Fruit fly (Drosophila melanogaster) whole organism, embryonic: ENCODE data around the gene Cdc7.

Source experiments
- Antp ChIP-seq: fragments of 200-800 bp; sonication (Bioruptor generic); optimal IDR thresholded peaks from 3 replicates; lab custom pipeline; 2016; ENCODE audit warnings: missing biosample characterization, missing genetic modification characterization
- Atf-2 ChIP-seq: fragments of 200-800 bp; sonication (Bioruptor generic); optimal IDR thresholded peaks from 2 replicates; lab custom pipeline; 2016; ENCODE audit warnings: missing biosample characterization, missing genetic modification characterization
- CG10462 ChIP-seq: fragments of 200-800 bp; sonication (Bioruptor generic); optimal IDR thresholded peaks from 2 replicates; lab custom pipeline; 2016; ENCODE audit warnings: missing biosample characterization, missing genetic modification characterization
- CG11085 ChIP-seq: fragments of 200-800 bp; sonication (Bioruptor generic); IDR thresholded peaks from 2 replicates; pipeline ENCODE4 v1.3.6; 2022; ENCODE audit warnings: missing biosample characterization, missing genetic modification characterization
- CG11456 ChIP-seq: fragments of 200-800 bp; sonication (Bioruptor generic); IDR thresholded peaks from 3 replicates; pipeline ENCODE4 v1.3.6; 2022; ENCODE audit warnings: missing biosample characterization, missing genetic modification characterization
- CG13296 ChIP-seq: fragments of 200-800 bp; sonication (Bioruptor generic); optimal IDR thresholded peaks from 3 replicates; lab custom pipeline; 2018; ENCODE audit warnings: missing biosample characterization, mild to moderate bottlenecking, missing genetic modification characterization
- CG1529 ChIP-seq: fragments of 200-800 bp; sonication (Bioruptor generic); optimal IDR thresholded peaks from 3 replicates; lab custom pipeline; 2018; ENCODE audit warnings: missing biosample characterization, missing genetic modification characterization
- CG1603 ChIP-seq: fragments of 200-800 bp; sonication (Bioruptor generic); optimal IDR thresholded peaks from 2 replicates; lab custom pipeline; 2019; ENCODE audit warnings: missing biosample characterization, mild to moderate bottlenecking, missing genetic modification characterization, moderate library complexity
- CG17328 ChIP-seq: fragments of 200-800 bp; sonication (Bioruptor generic); IDR thresholded peaks from 2 replicates; pipeline ENCODE4 v1.3.6; 2022; ENCODE audit warnings: missing biosample characterization, missing genetic modification characterization
- CG17385 ChIP-seq: fragments of 200-800 bp; sonication (Bioruptor generic); optimal IDR thresholded peaks from 3 replicates; lab custom pipeline; 2018; ENCODE audit warnings: missing biosample characterization, mild to moderate bottlenecking, missing genetic modification characterization
- CG1832 ChIP-seq: fragments of 200-800 bp; sonication (Bioruptor generic); optimal IDR thresholded peaks from 2 replicates; lab custom pipeline; 2017; ENCODE audit warnings: missing biosample characterization, mild to moderate bottlenecking, missing genetic modification characterization, inconsistent platforms
- CG2199 ChIP-seq: fragments of 200-800 bp; sonication (Bioruptor generic); IDR thresholded peaks from 3 replicates; pipeline ENCODE4 v1.3.6; 2022; ENCODE audit warnings: missing biosample characterization, missing genetic modification characterization
- CG2875 ChIP-seq: fragments of 200-800 bp; sonication (Bioruptor generic); optimal IDR thresholded peaks from 2 replicates; lab custom pipeline; 2017; ENCODE audit warnings: missing biosample characterization, mild to moderate bottlenecking, missing genetic modification characterization, missing genetic modification reagents
- CG3407 ChIP-seq: fragments of 200-800 bp; sonication (Bioruptor generic); optimal IDR thresholded peaks from 2 replicates; lab custom pipeline; 2018; ENCODE audit warnings: missing biosample characterization, mild to moderate bottlenecking, missing genetic modification characterization
- CG3726 ChIP-seq: fragments of 200-800 bp; sonication (Bioruptor generic); IDR thresholded peaks from 3 replicates; pipeline ENCODE4, ENCODE4 v1.3.6; 2022; ENCODE audit warnings: missing biosample characterization, missing genetic modification characterization
- CG3838 ChIP-seq: fragments of 200-800 bp; sonication (Bioruptor generic); optimal IDR thresholded peaks from 3 replicates; lab custom pipeline; 2016; ENCODE audit warnings: missing biosample characterization, missing genetic modification characterization
- CG6813 ChIP-seq: fragments of 200-800 bp; sonication (Bioruptor generic); optimal IDR thresholded peaks from 2 replicates; lab custom pipeline; 2017; ENCODE audit warnings: missing biosample characterization, missing genetic modification characterization, mild to moderate bottlenecking, moderate library complexity, missing genetic modification reagents
- CG9876 ChIP-seq: fragments of 200-800 bp; sonication (Bioruptor generic); optimal IDR thresholded peaks from 2 replicates; lab custom pipeline; 2016; ENCODE audit warnings: missing biosample characterization, missing genetic modification characterization
- Drgx ChIP-seq: fragments of 200-800 bp; sonication (Bioruptor generic); IDR thresholded peaks from 2 replicates; pipeline ENCODE4 v1.3.6; 2022; ENCODE audit warnings: missing biosample characterization, missing genetic modification characterization
- Fer1 ChIP-seq: fragments of 200-800 bp; sonication (Bioruptor generic); optimal IDR thresholded peaks from 2 replicates; lab custom pipeline; 2017; ENCODE audit warnings: missing biosample characterization, mild to moderate bottlenecking, missing genetic modification characterization
- Hr39 ChIP-seq: fragments of >200 bp; optimal IDR thresholded peaks from 2 replicates; lab custom pipeline; 2017
- Lim3 ChIP-seq: fragments of 200-800 bp; sonication (Bioruptor generic); IDR thresholded peaks from 2 replicates; pipeline ENCODE4 v1.3.6; 2022; ENCODE audit warnings: missing biosample characterization, missing genetic modification characterization
- Meics ChIP-seq: fragments of 200-800 bp; sonication (Bioruptor generic); optimal IDR thresholded peaks from 2 replicates; lab custom pipeline; 2017; ENCODE audit warnings: missing biosample characterization, mild to moderate bottlenecking, missing genetic modification characterization
- Nf-YA ChIP-seq: fragments of 200-800 bp; sonication (Bioruptor generic); IDR thresholded peaks from 2 replicates; pipeline ENCODE4 v1.3.6; 2022; ENCODE audit warnings: missing biosample characterization, missing genetic modification characterization
- Nf-YC ChIP-seq: fragments of 200-800 bp; optimal IDR thresholded peaks from 3 replicates; lab custom pipeline; 2019; ENCODE audit warnings: missing biosample characterization, mild to moderate bottlenecking, missing genetic modification characterization, moderate library complexity
- Scr ChIP-seq: fragments of 200-800 bp; sonication (Bioruptor generic); IDR thresholded peaks from 2 replicates; pipeline ENCODE4 v1.3.6; 2022; ENCODE audit warnings: missing biosample characterization, missing genetic modification characterization; ENCODE audit not compliant: partially characterized antibody
- Sox102F ChIP-seq: fragments of 200-800 bp; sonication (Bioruptor generic); optimal IDR thresholded peaks from 2 replicates; lab custom pipeline; 2018; ENCODE audit warnings: missing biosample characterization, mild to moderate bottlenecking, missing genetic modification characterization, moderate library complexity
- Sry-δ ChIP-seq: fragments of 200-800 bp; sonication (Bioruptor generic); optimal IDR thresholded peaks from 2 replicates; lab custom pipeline; 2016; ENCODE audit warnings: missing biosample characterization, missing genetic modification characterization
- TFAM ChIP-seq: fragments of 200-800 bp; sonication (Bioruptor generic); optimal IDR thresholded peaks from 2 replicates; lab custom pipeline; 2017; ENCODE audit warnings: missing biosample characterization, missing genetic modification characterization, inconsistent platforms
- YL-1 ChIP-seq: fragments of 200-800 bp; sonication (Bioruptor generic); optimal IDR thresholded peaks from 3 replicates; lab custom pipeline; 2017; ENCODE audit warnings: missing biosample characterization, mild to moderate bottlenecking, missing genetic modification characterization
- abd-A ChIP-seq: fragments of 200-800 bp; sonication (Bioruptor generic); optimal IDR thresholded peaks from 3 replicates; lab custom pipeline; 2019; ENCODE audit warnings: missing biosample characterization, mild to moderate bottlenecking, missing genetic modification characterization, moderate library complexity
- ash1 ChIP-seq: fragments of 200-800 bp; sonication (Bioruptor generic); optimal IDR thresholded peaks from 2 replicates; lab custom pipeline; 2018; ENCODE audit warnings: missing biosample characterization, mild to moderate bottlenecking, missing genetic modification characterization
- bsh ChIP-seq, 2 experiments: fragments of 200-800 bp; sonication (Bioruptor generic); optimal IDR thresholded peaks; 2 replicates each; lab custom pipeline; 2017 to 2018; ENCODE audit warnings: mild to moderate bottlenecking in 2 of 2, missing biosample characterization in 2 of 2, missing genetic modification characterization in 2 of 2, moderate library complexity in 1 of 2
- cato ChIP-seq: fragments of 200-800 bp; sonication (Bioruptor generic); optimal IDR thresholded peaks from 2 replicates; lab custom pipeline; 2016; ENCODE audit warnings: missing biosample characterization, missing genetic modification characterization, borderline replicate concordance
- cwo ChIP-seq: fragments of 200-800 bp; sonication (Bioruptor generic); optimal IDR thresholded peaks from 3 replicates; lab custom pipeline; 2017; ENCODE audit warnings: missing biosample characterization, missing genetic modification characterization, mild to moderate bottlenecking, moderate library complexity, missing genetic modification reagents
- dimm ChIP-seq: fragments of 200-800 bp; sonication (Bioruptor generic); IDR thresholded peaks from 2 replicates; pipeline ENCODE4 v1.3.6; 2022; ENCODE audit warnings: missing biosample characterization, missing genetic modification characterization
- disco-r ChIP-seq: fragments of 200-800 bp; sonication (Bioruptor generic); optimal IDR thresholded peaks from 2 replicates; lab custom pipeline; 2016; ENCODE audit warnings: missing biosample characterization, missing genetic modification characterization
- eve ChIP-seq, 2 experiments: fragments of >200 bp; optimal IDR thresholded peaks; 2 replicates each; lab custom pipeline; 2017; ENCODE audit warnings: missing biosample characterization in 2 of 2, missing genetic modification characterization in 2 of 2
- fd64A ChIP-seq: fragments of 200-800 bp; sonication (Bioruptor generic); optimal IDR thresholded peaks from 3 replicates; lab custom pipeline; 2018; ENCODE audit warnings: missing biosample characterization, mild to moderate bottlenecking, missing genetic modification characterization
- hb ChIP-seq: fragments of 200-800 bp; sonication (Bioruptor generic); IDR thresholded peaks from 3 replicates; pipeline ENCODE4 v1.3.6; 2022; ENCODE audit warnings: missing biosample characterization, missing genetic modification characterization; ENCODE audit not compliant: partially characterized antibody
- hbn ChIP-seq: fragments of 200-800 bp; sonication (Bioruptor generic); IDR thresholded peaks from 2 replicates; pipeline ENCODE4 v1.3.6; 2022; ENCODE audit warnings: missing biosample characterization, missing genetic modification characterization; ENCODE audit not compliant: partially characterized antibody
- nom ChIP-seq: fragments of 200-800 bp; sonication (Bioruptor generic); optimal IDR thresholded peaks from 2 replicates; lab custom pipeline; 2017; ENCODE audit warnings: missing biosample characterization, missing genetic modification characterization, mild to moderate bottlenecking, moderate library complexity, missing genetic modification reagents
- pros ChIP-seq: fragments of 200-800 bp; sonication (Bioruptor generic); optimal IDR thresholded peaks from 3 replicates; lab custom pipeline; 2019; ENCODE audit warnings: missing biosample characterization, mild to moderate bottlenecking, missing genetic modification characterization, moderate library complexity
- sima ChIP-seq: fragments of 200-800 bp; sonication (Bioruptor generic); optimal IDR thresholded peaks from 2 replicates; lab custom pipeline; 2016; ENCODE audit warnings: missing biosample characterization, missing genetic modification characterization
- stc ChIP-seq: fragments of 200-800 bp; sonication (Bioruptor generic); IDR thresholded peaks from 2 replicates; pipeline ENCODE4 v1.3.6; 2022; ENCODE audit warnings: missing biosample characterization, missing genetic modification characterization
- sug ChIP-seq: fragments of 200-800 bp; optimal IDR thresholded peaks from 2 replicates; lab custom pipeline; 2019; ENCODE audit warnings: missing biosample characterization, mild to moderate bottlenecking, missing genetic modification characterization, moderate library complexity
- unpg ChIP-seq: fragments of 200-800 bp; sonication (Bioruptor generic); optimal IDR thresholded peaks from 3 replicates; lab custom pipeline; 2018; ENCODE audit warnings: missing biosample characterization, mild to moderate bottlenecking, missing genetic modification characterization, moderate library complexity

Gene Cdc7

DNA sequence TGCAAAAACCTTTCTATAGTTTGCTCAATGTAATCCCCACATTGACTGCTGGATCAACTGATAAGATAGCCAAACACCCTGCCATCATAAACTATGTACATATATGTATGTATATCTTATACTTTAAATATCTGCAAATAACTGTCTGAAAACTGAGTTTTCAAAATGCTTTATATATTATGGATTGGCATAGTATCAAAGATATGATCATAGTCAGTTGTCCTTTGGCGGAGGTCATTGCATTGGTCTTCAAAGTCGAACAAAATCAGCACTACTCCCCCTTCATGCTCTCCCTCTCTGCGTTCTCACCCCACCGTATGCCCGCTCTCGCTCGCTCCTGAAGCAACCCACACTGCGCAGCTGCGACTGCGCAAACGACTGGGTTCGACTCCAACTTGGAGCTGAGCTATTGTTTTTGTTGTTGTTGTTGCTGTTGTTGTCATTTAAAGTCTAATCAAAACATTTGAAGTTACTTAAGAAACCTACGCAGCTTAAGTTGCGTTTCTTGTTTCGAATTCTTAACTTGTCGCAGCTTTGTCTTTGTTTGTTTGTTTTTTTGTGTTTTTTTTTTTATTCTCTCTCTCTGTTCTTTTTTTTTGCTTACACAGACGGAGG, 29.3 kb upstream of the Cdc7 start (continued):
- TF ChIP-seq hb (no peak), Sry-δ (no peak), CG17328 (GFP tag; lab: Robert Waterston, UW) (no peak), cwo (GFP tag; lab: Kevin White, UChicago) (no peak), eve (GFP tag; optimal IDR thresholded peaks at IDR 0.05; lab: Kevin White, UChicago) (no peak), CG9876 (no peak), abd-A (tag; lab: Kevin White, UChicago) (no peak), CG10462 (GFP tag; lab: Kevin White, UChicago) (no peak)

DNA sequence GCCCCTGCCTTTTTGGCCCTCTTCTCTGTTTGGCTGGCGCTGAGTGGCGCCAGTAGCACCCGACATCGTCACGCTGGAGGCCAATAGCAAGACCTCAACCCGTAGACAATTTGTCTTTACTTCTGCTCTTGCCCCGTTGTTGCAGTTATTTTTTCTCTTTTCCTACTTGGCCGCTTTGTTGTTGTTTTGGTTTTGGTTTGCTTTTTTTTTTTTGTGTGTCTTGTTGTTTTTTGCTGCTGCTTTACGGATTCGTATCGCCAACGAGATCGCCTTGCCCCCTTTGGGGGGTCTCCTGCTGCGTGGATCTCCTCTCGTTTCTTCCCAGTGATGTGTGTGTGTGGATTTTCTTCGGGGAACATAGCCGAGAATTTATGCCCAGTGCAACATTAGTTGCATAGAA, 22.5 kb upstream of the Cdc7 start:
- peak; percentile 66 for TF ChIP-seq nom (GFP tag; lab: Kevin White, UChicago)
- no peak for TF ChIP-seq Sox102F (GFP tag; lab: Kevin White, UChicago)
- TF ChIP-seq CG17385 = no peak
- no peak for TF ChIP-seq Antp (GFP tag; lab: Kevin White, UChicago)
- TF ChIP-seq Drgx (GFP tag; lab: Robert Waterston, UW) = peak; percentile 70
- no peak for TF ChIP-seq sug
- TF ChIP-seq hbn (GFP tag; lab: Robert Waterston, UW) = no peak
- TF ChIP-seq bsh (GFP tag; optimal IDR thresholded peaks at IDR 0.05; lab: Kevin White, UChicago) = peak in 1 of 2 experiments; percentile 69
- TF ChIP-seq Atf-2 (GFP tag; lab: Kevin White, UChicago) = no peak
- TF ChIP-seq CG13296 (GFP tag; lab: Kevin White, UChicago) = no peak
- TF ChIP-seq Lim3 = no peak
- no peak for TF ChIP-seq CG2875 (GFP tag; lab: Kevin White, UChicago)
- TF ChIP-seq, all 482 proteins: peak for 3

DNA sequence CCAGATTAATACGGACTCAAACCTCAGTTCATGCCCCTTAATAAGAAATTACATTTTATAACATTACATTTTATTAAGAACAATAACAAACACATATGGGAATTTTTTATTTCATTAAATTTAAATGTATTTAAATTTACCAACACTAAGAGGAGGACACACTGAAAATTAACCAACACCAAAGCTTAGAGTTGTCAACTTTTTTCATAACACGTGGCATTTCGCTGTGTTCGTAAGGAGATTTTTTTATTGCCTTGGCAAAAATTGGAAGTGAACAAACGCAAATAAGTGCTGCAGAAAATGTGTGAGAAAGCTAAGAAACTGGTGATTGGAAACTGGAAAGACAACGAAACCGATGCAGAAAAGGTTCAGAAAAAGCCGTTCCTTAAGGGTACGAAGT, 20.7 kb upstream of the Cdc7 start, which contains the start of gene CG14443:
Gene CG14443, plus strand, starts transcription at position 301 of the 400 bp plus-strand sequence.
- no peak for TF ChIP-seq ash1
- TF ChIP-seq fd64A = no peak
- no peak for TF ChIP-seq sima
- TF ChIP-seq Nf-YA (GFP tag; lab: Robert Waterston, UW) = no peak
- no peak for TF ChIP-seq CG11085 (GFP tag; lab: Robert Waterston, UW)
- no peak for TF ChIP-seq disco-r (GFP tag; lab: Kevin White, UChicago)
- TF ChIP-seq CG1603 = no peak
- TF ChIP-seq CG3838 = no peak
- no peak for TF ChIP-seq cato (GFP tag; lab: Kevin White, UChicago)
- no peak for TF ChIP-seq pros

DNA sequence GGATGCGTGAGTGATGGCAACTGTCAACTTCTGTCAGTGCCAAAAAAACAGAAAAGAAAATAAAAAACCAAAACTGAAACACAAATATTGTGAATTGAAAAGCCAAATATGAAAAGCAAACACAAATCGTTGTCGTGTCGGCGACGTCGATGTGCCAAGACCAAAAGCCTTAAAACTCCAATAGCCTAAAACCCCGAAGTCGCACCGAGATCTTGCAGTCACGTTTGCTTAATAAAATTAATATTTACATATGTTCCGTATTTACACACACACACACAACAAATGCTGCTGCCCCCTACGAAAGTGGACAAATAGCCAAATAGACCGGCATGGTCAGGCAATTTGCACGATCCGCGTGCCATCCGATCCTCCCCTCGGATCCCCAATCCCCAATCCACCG, 16.2 kb upstream of the Cdc7 start:
- TF ChIP-seq CG3726 (no peak), CG11456 (GFP tag; lab: Robert Waterston, UW) (no peak), CG11085 (GFP tag; lab: Robert Waterston, UW) (no peak), Fer1 (GFP tag; lab: Kevin White, UChicago) (peak; percentile 46), CG1529 (peak; percentile 8), CG6813 (GFP tag; lab: Kevin White, UChicago) (peak; percentile 3), unpg (GFP tag; lab: Kevin White, UChicago) (peak; percentile 7), cwo (GFP tag; lab: Kevin White, UChicago) (peak; percentile 14), TFAM (GFP tag; lab: Kevin White, UChicago) (no peak), stc (0 out of 2 replicates have a peak, but pooled peaks have one; percentile 26), dimm (GFP tag; lab: Robert Waterston, UW) (no peak), Meics (GFP tag; lab: Kevin White, UChicago) (peak; percentile 27), CG2199 (no peak), Nf-YC (tag; lab: Kevin White, UChicago) (no peak), Scr (no peak), CG1832 (GFP tag; lab: Kevin White, UChicago) (no peak), Hr39 (no peak), YL-1 (no peak), CG3407 (GFP tag; lab: Kevin White, UChicago) (peak; percentile 15)
